Fruit fly (Drosophila melanogaster) whole organism, embryonic: ENCODE results near the gene Ir93a.

Experiments used
- Bgb ChIP-seq: fragments of 200-800 bp; sonication (Bioruptor generic); IDR thresholded peaks from 2 replicates; pipeline ENCODE4 v1.3.6; 2022; ENCODE audit warnings: missing biosample characterization, missing genetic modification characterization; ENCODE audit not compliant: partially characterized antibody
- Blimp-1 ChIP-seq: fragments of 200-800 bp; sonication (Bioruptor generic); optimal IDR thresholded peaks from 3 replicates; lab custom pipeline; 2018; ENCODE audit warnings: missing biosample characterization, missing genetic modification characterization, mild to moderate bottlenecking, moderate library complexity, missing genetic modification reagents
- CG10543 ChIP-seq: fragments of 200-800 bp; sonication (Bioruptor generic); optimal IDR thresholded peaks from 3 replicates; lab custom pipeline; 2017; ENCODE audit warnings: missing biosample characterization, mild to moderate bottlenecking, missing genetic modification characterization, moderate library complexity
- CG11247 ChIP-seq: fragments of 200-800 bp; sonication (Bioruptor generic); IDR thresholded peaks from 2 replicates; pipeline ENCODE4 v1.3.6; 2022; ENCODE audit warnings: missing biosample characterization, missing genetic modification characterization
- CG11723 ChIP-seq: fragments of 200-800 bp; sonication (Bioruptor generic); optimal IDR thresholded peaks from 2 replicates; lab custom pipeline; 2017; ENCODE audit warnings: missing biosample characterization, mild to moderate bottlenecking, missing genetic modification characterization
- CG13296 ChIP-seq: fragments of 200-800 bp; sonication (Bioruptor generic); optimal IDR thresholded peaks from 3 replicates; lab custom pipeline; 2018; ENCODE audit warnings: missing biosample characterization, mild to moderate bottlenecking, missing genetic modification characterization
- CG15514 ChIP-seq: fragments of 200-800 bp; sonication (Bioruptor generic); optimal IDR thresholded peaks from 3 replicates; lab custom pipeline; 2017; ENCODE audit warnings: missing biosample characterization, missing genetic modification characterization, mild to moderate bottlenecking, moderate library complexity, missing genetic modification reagents
- CG16813 ChIP-seq: fragments of 200-800 bp; sonication (Bioruptor generic); IDR thresholded peaks from 3 replicates; pipeline ENCODE4 v1.3.6; 2022; ENCODE audit warnings: missing biosample characterization, missing genetic modification characterization; ENCODE audit not compliant: partially characterized antibody
- CG18011 ChIP-seq: fragments of 200-800 bp; sonication (Bioruptor generic); optimal IDR thresholded peaks from 2 replicates; lab custom pipeline; 2017; ENCODE audit warnings: missing biosample characterization, missing genetic modification characterization, mild to moderate bottlenecking, moderate library complexity, missing genotype
- CG2199 ChIP-seq: fragments of 200-800 bp; sonication (Bioruptor generic); IDR thresholded peaks from 3 replicates; pipeline ENCODE4 v1.3.6; 2022; ENCODE audit warnings: missing biosample characterization, missing genetic modification characterization
- CG3847 ChIP-seq: fragments of 200-800 bp; sonication (Bioruptor generic); IDR thresholded peaks from 2 replicates; pipeline ENCODE4 v1.3.6; 2022; ENCODE audit warnings: missing biosample characterization, missing genetic modification characterization
- CG4328 ChIP-seq: fragments of 200-800 bp; sonication (Bioruptor generic); optimal IDR thresholded peaks from 3 replicates; lab custom pipeline; 2017; ENCODE audit warnings: missing biosample characterization, missing genetic modification reagents, missing genetic modification characterization
- CG6765 ChIP-seq: fragments of 200-800 bp; sonication (Bioruptor generic); optimal IDR thresholded peaks from 3 replicates; lab custom pipeline; 2017; ENCODE audit warnings: missing biosample characterization, mild to moderate bottlenecking, missing genetic modification characterization
- CG7372 ChIP-seq: fragments of 200-800 bp; sonication (Bioruptor generic); IDR thresholded peaks from 2 replicates; pipeline ENCODE4 v1.3.6; 2022; ENCODE audit warnings: missing biosample characterization, missing genetic modification characterization
- CG8359 ChIP-seq: fragments of 200-800 bp; sonication (Bioruptor generic); optimal IDR thresholded peaks from 2 replicates; lab custom pipeline; 2017; ENCODE audit warnings: missing biosample characterization, mild to moderate bottlenecking, missing genetic modification characterization, borderline replicate concordance
- CG8924 ChIP-seq: fragments of 200-800 bp; optimal IDR thresholded peaks from 3 replicates; lab custom pipeline; 2019; ENCODE audit warnings: missing biosample characterization, mild to moderate bottlenecking, missing genetic modification characterization, moderate library complexity
- CG9609 ChIP-seq: fragments of 200-800 bp; sonication (Bioruptor generic); optimal IDR thresholded peaks from 3 replicates; lab custom pipeline; 2016; ENCODE audit warnings: missing biosample characterization, missing genetic modification characterization
- CkIIα-i1 ChIP-seq: fragments of 200-800 bp; sonication (Bioruptor generic); IDR thresholded peaks from 2 replicates; pipeline ENCODE4 v1.3.6; 2022; ENCODE audit warnings: missing biosample characterization, missing genetic modification characterization
- D ChIP-seq, 2 experiments: fragments of 200-800 bp in 1 of 2; fragments of >200 bp in 1 of 2; sonication (Bioruptor generic) in 1 of 2; optimal IDR thresholded peaks; 2 replicates in 1 of 2; 3 replicates in 1 of 2; lab custom pipeline; 2017; ENCODE audit warnings: mild to moderate bottlenecking in 1 of 2, missing biosample characterization in 1 of 2, missing genetic modification characterization in 1 of 2, missing genetic modification reagents in 1 of 2
- D19B ChIP-seq: fragments of 200-800 bp; sonication (Bioruptor generic); optimal IDR thresholded peaks from 2 replicates; lab custom pipeline; 2017; ENCODE audit warnings: missing biosample characterization, mild to moderate bottlenecking, missing genetic modification characterization
- Dll ChIP-seq: fragments of 200-800 bp; sonication (Bioruptor generic); IDR thresholded peaks from 4 replicates; pipeline ENCODE4 v1.3.6; 2022; ENCODE audit warnings: missing biosample characterization, missing genetic modification characterization; ENCODE audit not compliant: partially characterized antibody
- Ets65A ChIP-seq: fragments of 200-800 bp; sonication (Bioruptor generic); peaks from one replicate; lab custom pipeline; 2016; ENCODE audit warnings: missing biosample characterization, missing genetic modification characterization
- Gug ChIP-seq: fragments of 200-800 bp; sonication (Bioruptor generic); IDR thresholded peaks from 4 replicates; pipeline ENCODE4 v1.3.6; 2022; ENCODE audit warnings: missing biosample characterization, missing genetic modification characterization
- HmgZ ChIP-seq: fragments of 200-800 bp; sonication (Bioruptor generic); optimal IDR thresholded peaks from 2 replicates; lab custom pipeline; 2018; ENCODE audit warnings: missing biosample characterization, mild to moderate bottlenecking, missing genetic modification characterization
- Hsf ChIP-seq: fragments of 200-800 bp; sonication (Bioruptor generic); optimal IDR thresholded peaks from 3 replicates; lab custom pipeline; 2016; ENCODE audit warnings: missing biosample characterization, missing genetic modification characterization
- Jarid2 ChIP-seq: fragments of 200-800 bp; sonication (Bioruptor generic); optimal IDR thresholded peaks from 3 replicates; lab custom pipeline; 2017; ENCODE audit warnings: mild to moderate bottlenecking, missing biosample characterization, missing genetic modification reagents, missing genetic modification characterization
- MBD-R2 ChIP-seq: fragments of 200-800 bp; sonication (Bioruptor generic); IDR thresholded peaks from 2 replicates; pipeline ENCODE4 v1.3.6; 2022; ENCODE audit warnings: missing biosample characterization, missing genetic modification characterization
- NFAT ChIP-seq: fragments of 200-800 bp; sonication (Bioruptor generic); IDR thresholded peaks from 2 replicates; pipeline ENCODE4 v1.3.6; 2022; ENCODE audit warnings: missing biosample characterization, missing genetic modification characterization
- Neu2 ChIP-seq: fragments of 200-800 bp; sonication (Bioruptor generic); optimal IDR thresholded peaks from 3 replicates; lab custom pipeline; 2016; ENCODE audit warnings: missing biosample characterization, missing genetic modification characterization, borderline replicate concordance
- Nf-YC ChIP-seq: fragments of 200-800 bp; optimal IDR thresholded peaks from 3 replicates; lab custom pipeline; 2019; ENCODE audit warnings: missing biosample characterization, mild to moderate bottlenecking, missing genetic modification characterization, moderate library complexity
- Opbp ChIP-seq: fragments of 200-800 bp; sonication (Bioruptor generic); IDR thresholded peaks from 3 replicates; pipeline ENCODE4 v1.3.6; 2022; ENCODE audit warnings: missing biosample characterization, missing genetic modification characterization; ENCODE audit not compliant: partially characterized antibody
- cas ChIP-seq: fragments of 200-800 bp; sonication (Bioruptor generic); IDR thresholded peaks from 2 replicates; pipeline ENCODE4 v1.3.6; 2022; ENCODE audit warnings: missing biosample characterization, missing genetic modification characterization
- ci ChIP-seq: fragments of 200-800 bp; sonication (Bioruptor generic); IDR thresholded peaks from 3 replicates; pipeline ENCODE4 v1.3.6; 2022; ENCODE audit warnings: missing biosample characterization, missing genetic modification characterization
- crp ChIP-seq, 2 experiments: fragments of 200-800 bp; sonication (Bioruptor generic); optimal IDR thresholded peaks; 2 replicates in 1 of 2; 3 replicates in 1 of 2; lab custom pipeline; 2017; ENCODE audit warnings: missing biosample characterization in 2 of 2, missing genetic modification characterization in 2 of 2, mild to moderate bottlenecking in 1 of 2, moderate library complexity in 1 of 2
- gsb ChIP-seq: fragments of 200-800 bp; sonication (Bioruptor generic); IDR thresholded peaks from 2 replicates; pipeline ENCODE4 v1.3.6; 2022; ENCODE audit warnings: missing biosample characterization, missing genetic modification characterization
- hkb ChIP-seq, 2 experiments: fragments of 200-800 bp in 1 of 2; fragments of >200 bp in 1 of 2; sonication (Bioruptor generic) in 1 of 2; IDR thresholded peaks in 1 of 2; optimal IDR thresholded peaks in 1 of 2; 2 replicates each; pipeline versions ENCODE4 v1.3.6 to Lab custom; 2017 to 2022; ENCODE audit warnings: missing biosample characterization in 1 of 2, missing genetic modification characterization in 1 of 2
- knrl ChIP-seq: fragments of 200-800 bp; sonication (Bioruptor generic); IDR thresholded peaks from 3 replicates; pipeline ENCODE4 v1.3.6; 2022; ENCODE audit warnings: missing biosample characterization, missing genetic modification characterization; ENCODE audit not compliant: partially characterized antibody
- prd ChIP-seq, 3 experiments: fragments of >200 bp in 2 of 3; fragments of 200-800 bp in 1 of 3; sonication (Bioruptor generic) in 1 of 3; optimal IDR thresholded peaks in 2 of 3; IDR thresholded peaks in 1 of 3; 2 replicates in 2 of 3; 3 replicates in 1 of 3; pipeline versions ENCODE4 v1.3.6 to Lab custom; 2017 to 2022; ENCODE audit warnings: missing biosample characterization in 1 of 3, missing genetic modification characterization in 1 of 3
- ranshi ChIP-seq: fragments of 200-800 bp; sonication (Bioruptor generic); IDR thresholded peaks from 2 replicates; pipeline ENCODE4 v1.3.6; 2022; ENCODE audit warnings: missing biosample characterization, missing genetic modification characterization
- row ChIP-seq: fragments of 200-800 bp; sonication (Bioruptor generic); IDR thresholded peaks from 3 replicates; pipeline ENCODE4 v1.3.6; 2022; ENCODE audit warnings: missing biosample characterization, missing genetic modification characterization
- run ChIP-seq: fragments of 200-800 bp; sonication (Bioruptor generic); optimal IDR thresholded peaks from 3 replicates; lab custom pipeline; 2018; ENCODE audit warnings: missing biosample characterization, mild to moderate bottlenecking, missing genetic modification characterization
- seq ChIP-seq: fragments of 200-800 bp; sonication (Bioruptor generic); IDR thresholded peaks from 2 replicates; pipeline ENCODE4 v1.3.6; 2022; ENCODE audit warnings: missing biosample characterization, missing genetic modification characterization
- slp2 ChIP-seq: fragments of 200-800 bp; sonication (Bioruptor generic); optimal IDR thresholded peaks from 2 replicates; lab custom pipeline; 2016; ENCODE audit warnings: missing biosample characterization, missing genetic modification characterization
- so ChIP-seq: fragments of 200-800 bp; sonication (Bioruptor generic); IDR thresholded peaks from 3 replicates; pipeline ENCODE4 v1.3.6; 2022; ENCODE audit warnings: missing biosample characterization, missing genetic modification characterization
- sug ChIP-seq: fragments of 200-800 bp; optimal IDR thresholded peaks from 2 replicates; lab custom pipeline; 2019; ENCODE audit warnings: missing biosample characterization, mild to moderate bottlenecking, missing genetic modification characterization, moderate library complexity

The Ir93a gene

dm6 chr3R:20821815-20822375 is 37.9 kb downstream of the Ir93a start, which contains the start of the genes CG17271 and RpS20 (continued):
- TF ChIP-seq crp (GFP tag; optimal IDR thresholded peaks at IDR 0.05; lab: Kevin White, UChicago) (peak; percentile 34 to 87), CG8924 (tag; lab: Kevin White, UChicago) (peak; percentile 88), D (optimal IDR thresholded peaks at IDR 0.05; lab: Kevin White, UChicago) (no peak), D (GFP tag; optimal IDR thresholded peaks at IDR 0.05; lab: Kevin White, UChicago) (peak; percentile 72), CG4328 (peak; percentile 87)

DNA sequence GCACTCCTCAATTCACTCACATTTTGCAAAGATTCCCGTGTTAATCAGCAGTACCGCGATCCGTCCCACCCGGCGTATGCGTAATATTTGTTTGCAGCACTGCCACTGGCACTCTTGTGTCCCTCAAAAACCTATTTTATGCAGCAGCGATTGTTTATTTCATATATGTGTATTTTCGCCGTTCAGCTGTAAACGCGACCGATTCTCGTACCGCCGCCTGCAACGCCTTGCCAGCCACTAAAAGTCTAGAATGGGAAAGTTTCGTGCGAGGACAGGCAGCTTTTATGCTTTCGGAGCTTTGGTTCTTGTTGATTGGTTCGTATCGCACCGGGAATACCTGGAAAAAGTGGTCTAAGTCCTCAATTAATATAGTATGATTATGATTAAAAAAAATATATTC is 41.1 kb downstream of the Ir93a start, which contains the start of gene CG17270:
Gene CG17270 (minus strand): TSS at position 241 of the 400 bp plus-strand sequence.
- peak; percentile 18 for TF ChIP-seq Nf-YC (tag; lab: Kevin White, UChicago)
- 0 out of 2 replicates have a peak, but pooled peaks have one; percentile 10 for TF ChIP-seq Bgb (GFP tag; lab: Robert Waterston, UW)
- peak; percentile 75 for TF ChIP-seq CG7372 (GFP tag; lab: Robert Waterston, UW)
- TF ChIP-seq CkIIα-i1 (GFP tag; lab: Robert Waterston, UW), result no peak
- TF ChIP-seq Hsf, result no peak
- TF ChIP-seq CG15514 (GFP tag; lab: Kevin White, UChicago), result peak; percentile 32
- no peak for TF ChIP-seq hkb (optimal IDR thresholded peaks at IDR 0.05; lab: Kevin White, UChicago)
- TF ChIP-seq hkb (GFP tag; IDR thresholded peaks at IDR 0.05; lab: Robert Waterston, UW), result 0 out of 2 replicates have a peak, but pooled peaks have one; percentile 14
- no peak for TF ChIP-seq cas (GFP tag; lab: Robert Waterston, UW)
- peak; percentile 35 for TF ChIP-seq sug (tag; lab: Kevin White, UChicago)
- TF ChIP-seq CG11247, result 0 out of 2 replicates have a peak, but pooled peaks have one; percentile 8
- 0 out of 3 replicates have a peak, but pooled peaks have one; percentile 17 for TF ChIP-seq ci (GFP tag; lab: Robert Waterston, UW)
- TF ChIP-seq row, result peak; percentile 50; the same call in 1 of the 3 replicates
- peak; percentile 4 for TF ChIP-seq Ets65A (GFP tag; lab: Kevin White, UChicago)
- TF ChIP-seq D19B (GFP tag; lab: Kevin White, UChicago), result peak; percentile 68
- 0 out of 2 replicates have a peak, but pooled peaks have one; percentile 32 for TF ChIP-seq gsb (GFP tag; lab: Robert Waterston, UW)
- TF ChIP-seq CG2199 (GFP tag; lab: Robert Waterston, UW), result 0 out of 3 replicates have a peak, but pooled peaks have one; percentile 55
- TF ChIP-seq CG9609 (GFP tag; lab: Kevin White, UChicago), result no peak
- no peak for TF ChIP-seq CG16813 (GFP tag; lab: Robert Waterston, UW)
- TF ChIP-seq run (tag; lab: Kevin White, UChicago), result no peak
- TF ChIP-seq CG13296 (GFP tag; lab: Kevin White, UChicago), result no peak
- peak; percentile 57 for TF ChIP-seq Jarid2

DNA sequence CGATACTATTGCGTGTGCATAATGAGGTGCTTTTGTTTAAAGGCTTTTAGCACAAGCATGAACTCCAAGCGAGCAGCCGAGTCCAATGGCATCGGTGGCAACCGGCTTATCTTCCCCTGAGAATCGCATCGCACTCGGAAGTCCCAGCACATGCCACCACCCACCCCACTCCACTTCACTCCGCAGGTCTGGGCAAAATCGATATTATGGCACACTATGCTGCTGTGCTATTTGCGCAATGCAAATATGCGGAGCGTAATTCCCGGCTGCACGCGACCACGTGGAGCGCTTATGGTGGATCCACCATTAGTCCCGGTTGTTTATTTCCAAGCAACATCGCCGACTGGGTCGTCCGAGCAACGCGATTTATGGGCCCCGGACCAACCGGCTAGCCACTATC is 41.5 kb downstream of the Ir93a start:
- no peak for TF ChIP-seq CG18011
- peak; percentile 53 for TF ChIP-seq MBD-R2 (GFP tag; lab: Robert Waterston, UW)
- no peak for TF ChIP-seq Dll (GFP tag; lab: Robert Waterston, UW)
- no peak for TF ChIP-seq Opbp (GFP tag; lab: Robert Waterston, UW)
- no peak for TF ChIP-seq CG11723 (GFP tag; lab: Kevin White, UChicago)
- no peak for TF ChIP-seq seq (GFP tag; lab: Robert Waterston, UW)
- no peak for TF ChIP-seq CG8359 (GFP tag; lab: Kevin White, UChicago)
- TF ChIP-seq Gug (GFP tag; lab: Robert Waterston, UW), result no peak
- no peak for TF ChIP-seq NFAT (GFP tag; lab: Robert Waterston, UW)
- no peak for TF ChIP-seq HmgZ (tag; lab: Kevin White, UChicago)
- TF ChIP-seq Bgb (GFP tag; lab: Robert Waterston, UW), result no peak
- no peak for TF ChIP-seq knrl (GFP tag; lab: Robert Waterston, UW)
- TF ChIP-seq ranshi, result no peak
- no peak for TF ChIP-seq CG3847 (GFP tag; lab: Robert Waterston, UW)
- TF ChIP-seq CG10543, result no peak
- no peak for TF ChIP-seq slp2
- TF ChIP-seq Blimp-1 (GFP tag; lab: Kevin White, UChicago), result no peak
- no peak for TF ChIP-seq CG6765 (GFP tag; lab: Kevin White, UChicago)
- no peak for TF ChIP-seq prd (optimal IDR thresholded peaks at IDR 0.05; lab: Kevin White, UChicago)
- TF ChIP-seq prd (GFP tag; IDR thresholded peaks at IDR 0.05; lab: Robert Waterston, UW), result no peak
- TF ChIP-seq so, result no peak
- TF ChIP-seq Neu2 (GFP tag; lab: Kevin White, UChicago), result no peak
